Worm (Caenorhabditis elegans): Measurements from ENCODE around the gene ceeh-1.

The ceeh-1 gene

ce11 chrIII:832855-833504 is 903 bp upstream of the ceeh-1 start, which contains the start of gene zip-2 (continued):
- no peak for TF ChIP-seq tag-97 (GFP tag; IDR thresholded peaks at IDR 0.05)
- TF ChIP-seq zip-2 (tag; optimal IDR thresholded peaks at IDR 0.05): no peak
- peak; percentile 43 for TF ChIP-seq mes-2 (tag; optimal IDR thresholded peaks at IDR 0.05; ENCODE audit: poor library complexity, severe bottlenecking)
- TF ChIP-seq nhr-77 (tag; optimal IDR thresholded peaks at IDR 0.05): peak; percentile 71
- no peak for TF ChIP-seq R02D3.7 (tag; optimal IDR thresholded peaks at IDR 0.05)
- no peak for TF ChIP-seq snpc-1.2 (GFP tag; IDR thresholded peaks at IDR 0.05)
- TF ChIP-seq egl-43 (GFP tag; IDR thresholded peaks at IDR 0.05): no peak
- TF ChIP-seq F26F4.8 (GFP tag; conservative IDR thresholded peaks at IDR 0.05): no peak
- no peak for TF ChIP-seq lin-15B (tag; optimal IDR thresholded peaks at IDR 0.05)
- TF ChIP-seq daf-16 (GFP tag; optimal IDR thresholded peaks at IDR 0.05): no peak
- peak; percentile 95 for TF ChIP-seq daf-16 (tag; optimal IDR thresholded peaks at IDR 0.05)
- TF ChIP-seq F10B5.3 (tag; optimal IDR thresholded peaks at IDR 0.05): no peak

- TF ChIP-seq mep-1 (tag; optimal IDR thresholded peaks at IDR 0.05) (no peak), ceh-62 (tag; optimal IDR thresholded peaks at IDR 0.05) (no peak), aly-2 (tag; optimal IDR thresholded peaks at IDR 0.05) (no peak), ceh-32 (tag; optimal IDR thresholded peaks at IDR 0.05; ENCODE audit: poor library complexity) (no peak), set-16 (GFP tag; IDR thresholded peaks at IDR 0.05) (no peak), zip-11 (GFP tag; IDR thresholded peaks at IDR 0.05) (no peak), aha-1 (tag) (peak; percentile 98), Y105C5A.15 (GFP tag; IDR thresholded peaks at IDR 0.05) (no peak), ceh-44 (GFP tag; IDR thresholded peaks at IDR 0.05) (no peak)
Observed at ce11 chrIII:825256-825655, 6.8 kb downstream of the ceeh-1 start.

- TF ChIP-seq nhr-11 (tag; optimal IDR thresholded peaks at IDR 0.05) (peak; percentile 10), mep-1 (tag; optimal IDR thresholded peaks at IDR 0.05) (no peak)
Observed at ce11 chrIII:822546-823272, 9.4 kb downstream of the ceeh-1 start, which contains the start of gene clec-149. Gene clec-149 (plus strand): TSS chrIII:823222.

- 0 out of 2 replicates have a peak, but pooled peaks have one; percentile 10 for TF ChIP-seq nhr-42 (GFP tag; IDR thresholded peaks at IDR 0.05)
- no peak for TF ChIP-seq lin-1 (GFP tag; IDR thresholded peaks at IDR 0.05)
- no peak for TF ChIP-seq lin-39 (tag; optimal IDR thresholded peaks at IDR 0.05)
- peak; percentile 36; the same call in 1 of the 2 replicates for TF ChIP-seq set-16 (GFP tag; IDR thresholded peaks at IDR 0.05)
Observed at ce11 chrIII:819313-819712, 12.8 kb downstream of the ceeh-1 start.

ce11 chrIII:815845-816244 is 16.2 kb downstream of the ceeh-1 start, which contains the start of gene dac-1:
Gene dac-1 (plus strand): TSS chrIII:816145.
- no peak for TF ChIP-seq nhr-48 (tag; optimal IDR thresholded peaks at IDR 0.05)
- no peak for TF ChIP-seq lin-13 (GFP tag; optimal IDR thresholded peaks at IDR 0.05)
- no peak for TF ChIP-seq F10B5.3 (tag; optimal IDR thresholded peaks at IDR 0.05)
- no peak for TF ChIP-seq ztf-11 (tag; optimal IDR thresholded peaks at IDR 0.05)
- no peak for TF ChIP-seq duxl-1 (tag; optimal IDR thresholded peaks at IDR 0.05; ENCODE audit: poor library complexity)
- TF ChIP-seq dmd-6 (GFP tag; IDR thresholded peaks at IDR 0.05): no peak
- TF ChIP-seq set-16 (GFP tag; IDR thresholded peaks at IDR 0.05): no peak
- TF ChIP-seq vab-7 (GFP tag; IDR thresholded peaks at IDR 0.05): no peak
- TF ChIP-seq lin-1 (GFP tag; IDR thresholded peaks at IDR 0.05): no peak
- TF ChIP-seq attf-4 (tag; optimal IDR thresholded peaks at IDR 0.05): no peak
- TF ChIP-seq mes-2 (tag; optimal IDR thresholded peaks at IDR 0.05; ENCODE audit: poor library complexity, severe bottlenecking): no peak
- no peak for TF ChIP-seq zip-2 (tag; optimal IDR thresholded peaks at IDR 0.05)
- TF ChIP-seq madf-5 (GFP tag; IDR thresholded peaks at IDR 0.05): no peak
- no peak for TF ChIP-seq lin-15B (tag; optimal IDR thresholded peaks at IDR 0.05)
- TF ChIP-seq zfp-2 (tag; optimal IDR thresholded peaks at IDR 0.05): no peak
- TF ChIP-seq zfp-3 (GFP tag; conservative IDR thresholded peaks at IDR 0.05): no peak
